Worm (Caenorhabditis elegans): ENCODE data around the gene C25F9.2.

- TF ChIP-seq mdl-1 (tag; optimal IDR thresholded peaks at IDR 0.05) = no peak
- TF ChIP-seq unc-62 (GFP tag; optimal IDR thresholded peaks at IDR 0.05) = no peak
- TF ChIP-seq snpc-4 (tag; optimal IDR thresholded peaks at IDR 0.05) = no peak
- no peak for TF ChIP-seq nhr-77 (tag; optimal IDR thresholded peaks at IDR 0.05)
- no peak for TF ChIP-seq ceh-82 (tag; optimal IDR thresholded peaks at IDR 0.05)
- TF ChIP-seq egl-27 (tag; optimal IDR thresholded peaks at IDR 0.05) = no peak
- no peak for TF ChIP-seq ama-1 (optimal IDR thresholded peaks at IDR 0.05)
Observed at ce11 chrV:19417836-19418235, 3.4 kb upstream of the C25F9.2 start, which contains the start of gene C25F9.15.

All from whole organism, L3 larva.